Fruit fly (Drosophila melanogaster) whole organism, embryonic: ENCODE results near the gene kraken.
A peak's percentile ranks its signal among the peaks of the same experiment; 100 is the strongest.

ENCODE experiments used
- Blimp-1 ChIP-seq: fragments of 200-800 bp; sonication (Bioruptor generic); optimal IDR thresholded peaks from 3 replicates; lab custom pipeline; 2018; ENCODE audit warnings: missing biosample characterization, missing genetic modification characterization, mild to moderate bottlenecking, moderate library complexity, missing genetic modification reagents
- CG12071 ChIP-seq: fragments of 200-800 bp; sonication (Bioruptor generic); optimal IDR thresholded peaks from 3 replicates; lab custom pipeline; 2018; ENCODE audit warnings: missing biosample characterization, mild to moderate bottlenecking, missing genetic modification characterization
- CG12104 ChIP-seq: fragments of 200-800 bp; sonication (Bioruptor generic); optimal IDR thresholded peaks from 3 replicates; lab custom pipeline; 2016; ENCODE audit warnings: missing biosample characterization, missing genetic modification characterization
- CG12219 ChIP-seq: fragments of 200-800 bp; sonication (Bioruptor generic); optimal IDR thresholded peaks from 3 replicates; lab custom pipeline; 2018; ENCODE audit warnings: missing biosample characterization, mild to moderate bottlenecking, missing genetic modification characterization
- CG12659 ChIP-seq: fragments of 200-800 bp; sonication (Bioruptor generic); optimal IDR thresholded peaks from 3 replicates; lab custom pipeline; 2017; ENCODE audit warnings: mild to moderate bottlenecking, missing biosample characterization, missing genetic modification reagents, missing genetic modification characterization
- CG12769 ChIP-seq: fragments of 200-800 bp; sonication (Bioruptor generic); optimal IDR thresholded peaks from 2 replicates; lab custom pipeline; 2019; ENCODE audit warnings: missing biosample characterization, mild to moderate bottlenecking, missing genetic modification characterization, moderate library complexity
- CG13894 ChIP-seq: fragments of 200-800 bp; sonication (Bioruptor generic); optimal IDR thresholded peaks from 3 replicates; lab custom pipeline; 2018; ENCODE audit warnings: missing biosample characterization, mild to moderate bottlenecking, missing genetic modification characterization, moderate library complexity
- CG15073 ChIP-seq: fragments of 200-800 bp; sonication (Bioruptor generic); optimal IDR thresholded peaks from 2 replicates; lab custom pipeline; 2016; ENCODE audit warnings: missing biosample characterization, missing genetic modification characterization
- CG17568 ChIP-seq: fragments of 200-800 bp; sonication (Bioruptor generic); optimal IDR thresholded peaks from 2 replicates; lab custom pipeline; 2018; ENCODE audit warnings: missing biosample characterization, mild to moderate bottlenecking, missing genetic modification characterization, moderate library complexity
- CG18764 ChIP-seq: fragments of 200-800 bp; sonication (Bioruptor generic); optimal IDR thresholded peaks from 3 replicates; lab custom pipeline; 2016; ENCODE audit warnings: missing biosample characterization, missing genetic modification characterization
- CG2202 ChIP-seq: fragments of 200-800 bp; sonication (Bioruptor generic); optimal IDR thresholded peaks from 2 replicates; lab custom pipeline; 2018; ENCODE audit warnings: missing biosample characterization, mild to moderate bottlenecking, missing genetic modification characterization
- CG3838 ChIP-seq: fragments of 200-800 bp; sonication (Bioruptor generic); optimal IDR thresholded peaks from 3 replicates; lab custom pipeline; 2016; ENCODE audit warnings: missing biosample characterization, missing genetic modification characterization
- CG3995 ChIP-seq: fragments of 200-800 bp; sonication (Bioruptor generic); optimal IDR thresholded peaks from 3 replicates; lab custom pipeline; 2016; ENCODE audit warnings: missing biosample characterization, missing genetic modification characterization
- CG4404 ChIP-seq: fragments of 200-800 bp; sonication (Bioruptor generic); IDR thresholded peaks from 2 replicates; pipeline ENCODE4 v1.3.6; 2022; ENCODE audit warnings: missing biosample characterization, missing genetic modification characterization
- CG6272 ChIP-seq: fragments of 200-800 bp; sonication (Bioruptor generic); IDR thresholded peaks from 2 replicates; pipeline ENCODE4 v1.3.6; 2022; ENCODE audit warnings: missing biosample characterization, missing genetic modification characterization
- CG6791 ChIP-seq: fragments of 200-800 bp; sonication (Bioruptor generic); IDR thresholded peaks from 3 replicates; pipeline ENCODE4 v1.3.6; 2022; ENCODE audit warnings: missing biosample characterization, missing genetic modification characterization; ENCODE audit not compliant: partially characterized antibody
- CG8478 ChIP-seq: fragments of >200 bp; optimal IDR thresholded peaks from 2 replicates; lab custom pipeline; 2018
- Fer1 ChIP-seq: fragments of 200-800 bp; sonication (Bioruptor generic); optimal IDR thresholded peaks from 2 replicates; lab custom pipeline; 2017; ENCODE audit warnings: missing biosample characterization, mild to moderate bottlenecking, missing genetic modification characterization
- HmgD ChIP-seq: fragments of 200-800 bp; sonication (Bioruptor generic); optimal IDR thresholded peaks from 3 replicates; lab custom pipeline; 2016; ENCODE audit warnings: missing biosample characterization, missing genetic modification characterization
- HmgZ ChIP-seq: fragments of 200-800 bp; sonication (Bioruptor generic); optimal IDR thresholded peaks from 2 replicates; lab custom pipeline; 2018; ENCODE audit warnings: missing biosample characterization, mild to moderate bottlenecking, missing genetic modification characterization
- Hr3 ChIP-seq: fragments of 200-800 bp; sonication (Bioruptor generic); optimal IDR thresholded peaks from 3 replicates; lab custom pipeline; 2016; ENCODE audit warnings: missing biosample characterization, missing genetic modification characterization
- MESR4 ChIP-seq: fragments of 200-800 bp; sonication (Bioruptor generic); optimal IDR thresholded peaks from 2 replicates; lab custom pipeline; 2018; ENCODE audit warnings: missing biosample characterization, mild to moderate bottlenecking, missing genetic modification characterization, moderate library complexity
- Nf-YA ChIP-seq: fragments of 200-800 bp; sonication (Bioruptor generic); IDR thresholded peaks from 2 replicates; pipeline ENCODE4 v1.3.6; 2022; ENCODE audit warnings: missing biosample characterization, missing genetic modification characterization
- Optix ChIP-seq: fragments of 200-800 bp; sonication (Bioruptor generic); IDR thresholded peaks from 3 replicates; pipeline ENCODE4 v1.3.6; 2022; ENCODE audit warnings: missing biosample characterization, missing genetic modification characterization
- Rx ChIP-seq: fragments of 200-800 bp; sonication (Bioruptor generic); IDR thresholded peaks from 2 replicates; pipeline ENCODE4 v1.3.6; 2022; ENCODE audit warnings: missing biosample characterization, missing genetic modification characterization
- Scr ChIP-seq: fragments of 200-800 bp; sonication (Bioruptor generic); IDR thresholded peaks from 2 replicates; pipeline ENCODE4 v1.3.6; 2022; ENCODE audit warnings: missing biosample characterization, missing genetic modification characterization; ENCODE audit not compliant: partially characterized antibody
- Spps ChIP-seq: fragments of 200-800 bp; sonication (Bioruptor generic); optimal IDR thresholded peaks from 2 replicates; lab custom pipeline; 2018; ENCODE audit warnings: missing biosample characterization, mild to moderate bottlenecking, missing genetic modification characterization
- Sry-β ChIP-seq: fragments of 200-800 bp; sonication (Bioruptor generic); optimal IDR thresholded peaks from 2 replicates; lab custom pipeline; 2018; ENCODE audit warnings: missing biosample characterization, mild to moderate bottlenecking, missing genetic modification characterization, moderate library complexity
- ap ChIP-seq: fragments of 200-800 bp; sonication (Bioruptor generic); IDR thresholded peaks from 2 replicates; pipeline ENCODE4 v1.3.6; 2022; ENCODE audit warnings: missing biosample characterization, missing genetic modification characterization
- bab2 ChIP-seq: fragments of 200-800 bp; sonication (Bioruptor generic); optimal IDR thresholded peaks from 2 replicates; lab custom pipeline; 2016; ENCODE audit warnings: missing biosample characterization, missing genetic modification characterization
- bcd ChIP-seq: fragments of 200-800 bp; sonication (Bioruptor generic); optimal IDR thresholded peaks from 2 replicates; lab custom pipeline; 2017; ENCODE audit warnings: missing biosample characterization, mild to moderate bottlenecking, missing genetic modification characterization
- chm ChIP-seq: fragments of 200-800 bp; sonication (Bioruptor generic); IDR thresholded peaks from 2 replicates; pipeline ENCODE4 v1.3.6; 2022; ENCODE audit warnings: missing biosample characterization, missing genetic modification characterization
- crc ChIP-seq: fragments of 200-800 bp; sonication (Bioruptor generic); optimal IDR thresholded peaks from 2 replicates; lab custom pipeline; 2016; ENCODE audit warnings: missing biosample characterization, missing genetic modification characterization
- dmrt11E ChIP-seq: fragments of 200-800 bp; sonication (Bioruptor generic); optimal IDR thresholded peaks from 3 replicates; lab custom pipeline; 2018; ENCODE audit warnings: missing biosample characterization, mild to moderate bottlenecking, missing genetic modification characterization, moderate library complexity
- emc ChIP-seq: fragments of 200-800 bp; sonication (Bioruptor generic); optimal IDR thresholded peaks from 2 replicates; lab custom pipeline; 2016; ENCODE audit warnings: missing biosample characterization, missing genetic modification characterization
- fd102C ChIP-seq: fragments of 200-800 bp; sonication (Bioruptor generic); optimal IDR thresholded peaks from 2 replicates; lab custom pipeline; 2018; ENCODE audit warnings: missing biosample characterization, mild to moderate bottlenecking, missing genetic modification characterization, moderate library complexity
- grau ChIP-seq: fragments of 200-800 bp; optimal IDR thresholded peaks from 3 replicates; lab custom pipeline; 2019; ENCODE audit warnings: missing biosample characterization, mild to moderate bottlenecking, missing genetic modification characterization, moderate library complexity
- gsb ChIP-seq: fragments of 200-800 bp; sonication (Bioruptor generic); IDR thresholded peaks from 2 replicates; pipeline ENCODE4 v1.3.6; 2022; ENCODE audit warnings: missing biosample characterization, missing genetic modification characterization
- hkb ChIP-seq, 2 experiments: fragments of 200-800 bp in 1 of 2; fragments of >200 bp in 1 of 2; sonication (Bioruptor generic) in 1 of 2; IDR thresholded peaks in 1 of 2; optimal IDR thresholded peaks in 1 of 2; 2 replicates each; pipeline versions ENCODE4 v1.3.6 to Lab custom; 2017 to 2022; ENCODE audit warnings: missing biosample characterization in 1 of 2, missing genetic modification characterization in 1 of 2
- lov ChIP-seq, 2 experiments: fragments of 200-800 bp in 1 of 2; fragments of >200 bp in 1 of 2; sonication (Bioruptor generic) in 1 of 2; IDR thresholded peaks in 1 of 2; optimal IDR thresholded peaks in 1 of 2; 2 replicates in 1 of 2; 3 replicates in 1 of 2; pipeline versions ENCODE4 v1.3.6 to Lab custom; 2017 to 2022; ENCODE audit warnings: missing biosample characterization in 1 of 2, missing genetic modification characterization in 1 of 2
- nerfin-2 ChIP-seq: fragments of 200-800 bp; sonication (Bioruptor generic); IDR thresholded peaks from 2 replicates; pipeline ENCODE4 v1.3.6; 2022; ENCODE audit warnings: missing biosample characterization, missing genetic modification characterization; ENCODE audit not compliant: partially characterized antibody
- pros ChIP-seq: fragments of 200-800 bp; sonication (Bioruptor generic); optimal IDR thresholded peaks from 3 replicates; lab custom pipeline; 2019; ENCODE audit warnings: missing biosample characterization, mild to moderate bottlenecking, missing genetic modification characterization, moderate library complexity
- psq ChIP-seq: fragments of 200-800 bp; sonication (Bioruptor generic); optimal IDR thresholded peaks from 2 replicates; lab custom pipeline; 2017; ENCODE audit warnings: missing biosample characterization, missing genetic modification characterization
- run ChIP-seq: fragments of 200-800 bp; sonication (Bioruptor generic); optimal IDR thresholded peaks from 3 replicates; lab custom pipeline; 2018; ENCODE audit warnings: missing biosample characterization, mild to moderate bottlenecking, missing genetic modification characterization
- sd ChIP-seq: fragments of 200-800 bp; sonication (Bioruptor generic); optimal IDR thresholded peaks from 3 replicates; lab custom pipeline; 2018; ENCODE audit warnings: missing biosample characterization, mild to moderate bottlenecking, missing genetic modification characterization, moderate library complexity
- sim ChIP-seq: fragments of 200-800 bp; sonication (Bioruptor generic); IDR thresholded peaks from 2 replicates; pipeline ENCODE4 v1.3.6; 2022; ENCODE audit warnings: missing biosample characterization, missing genetic modification characterization
- sima ChIP-seq: fragments of 200-800 bp; sonication (Bioruptor generic); optimal IDR thresholded peaks from 2 replicates; lab custom pipeline; 2016; ENCODE audit warnings: missing biosample characterization, missing genetic modification characterization
- stwl ChIP-seq: fragments of 200-800 bp; sonication (Bioruptor generic); optimal IDR thresholded peaks from 3 replicates; lab custom pipeline; 2018; ENCODE audit warnings: missing biosample characterization, mild to moderate bottlenecking, missing genetic modification characterization, moderate library complexity
- toy ChIP-seq: fragments of 200-800 bp; sonication (Bioruptor generic); IDR thresholded peaks from 2 replicates; pipeline ENCODE4 v1.3.6; 2022; ENCODE audit warnings: missing biosample characterization, missing genetic modification characterization

kraken gene

dm6 chr2L:825768-826263 is 26.8 kb upstream of the kraken start, which contains the start of the genes CG3862 and dock (continued):
- TF ChIP-seq Hr3 (peak; percentile 11), lov (optimal IDR thresholded peaks at IDR 0.05; lab: Kevin White, UChicago) (no peak), lov (GFP tag; IDR thresholded peaks at IDR 0.05; lab: Robert Waterston, UW) (0 out of 3 replicates have a peak, but pooled peaks have one; percentile 41), CG12071 (peak; percentile 26), Rx (GFP tag; lab: Robert Waterston, UW) (0 out of 2 replicates have a peak, but pooled peaks have one; percentile 21), Spps (tag; lab: Kevin White, UChicago) (peak; percentile 15), MESR4 (peak; percentile 96), chm (GFP tag; lab: Robert Waterston, UW) (peak; percentile 64), sd (tag; lab: Kevin White, UChicago) (no peak), Fer1 (GFP tag; lab: Kevin White, UChicago) (peak; percentile 67), sima (no peak), CG3995 (no peak), dmrt11E (tag; lab: Kevin White, UChicago) (peak; percentile 25), bab2 (GFP tag; lab: Kevin White, UChicago) (peak; percentile 38), Scr (GFP tag; lab: Robert Waterston, UW) (peak; percentile 91), Nf-YA (GFP tag; lab: Robert Waterston, UW) (0 out of 2 replicates have a peak, but pooled peaks have one; percentile 8), gsb (GFP tag; lab: Robert Waterston, UW) (no peak), CG2202 (tag; lab: Kevin White, UChicago) (peak; percentile 38), CG17568 (GFP tag; lab: Kevin White, UChicago) (no peak), run (peak; percentile 68), CG12659 (peak; percentile 88), stwl (tag; lab: Kevin White, UChicago) (peak; percentile 75), CG15073 (GFP tag; lab: Kevin White, UChicago) (no peak), Sry-β (GFP tag; lab: Kevin White, UChicago) (peak; percentile 85), sim (no peak), Optix (no peak), psq (GFP tag; lab: Kevin White, UChicago) (peak; percentile 25), CG18764 (GFP tag; lab: Kevin White, UChicago) (peak; percentile 33), CG6272 (GFP tag; lab: Robert Waterston, UW) (peak; percentile 63; the same call in 1 of the 2 replicates), CG13894 (peak; percentile 37), CG6791 (GFP tag; lab: Robert Waterston, UW) (peak; percentile 99), hkb (optimal IDR thresholded peaks at IDR 0.05; lab: Kevin White, UChicago) (no peak), hkb (GFP tag; IDR thresholded peaks at IDR 0.05; lab: Robert Waterston, UW) (peak; percentile 36; the same call in 1 of the 2 replicates), CG12769 (tag; lab: Kevin White, UChicago) (no peak), emc (GFP tag; lab: Kevin White, UChicago) (peak; percentile 33), HmgD (GFP tag; lab: Kevin White, UChicago) (peak; percentile 83), CG12104 (no peak), HmgZ (tag; lab: Kevin White, UChicago) (peak; percentile 92), crc (GFP tag; lab: Kevin White, UChicago) (no peak), fd102C (GFP tag; lab: Kevin White, UChicago) (no peak), nerfin-2 (peak; percentile 97), toy (GFP tag; lab: Robert Waterston, UW) (no peak), CG8478 (lab: Kevin White, UChicago) (no peak), CG4404 (GFP tag; lab: Robert Waterston, UW) (no peak), CG12219 (GFP tag; lab: Kevin White, UChicago) (no peak), pros (GFP tag; lab: Kevin White, UChicago) (no peak), CG3838 (GFP tag; lab: Kevin White, UChicago) (no peak), ap (GFP tag; lab: Robert Waterston, UW) (no peak), Blimp-1 (peak; percentile 40), grau (tag; lab: Kevin White, UChicago) (peak; percentile 36), bcd (GFP tag; lab: Kevin White, UChicago) (peak; percentile 49)
